Fruit fly (Drosophila melanogaster) whole organism, embryonic: ENCODE measurements around the gene Lmpt.

Experiments
- Antp ChIP-seq: fragments of 200-800 bp; sonication (Bioruptor generic); optimal IDR thresholded peaks from 3 replicates; lab custom pipeline; 2016; ENCODE audit warnings: missing biosample characterization, missing genetic modification characterization
- Atf3 ChIP-seq: fragments of 200-800 bp; sonication (Bioruptor generic); optimal IDR thresholded peaks from 3 replicates; lab custom pipeline; 2016; ENCODE audit warnings: missing biosample characterization, missing genetic modification characterization
- CG10654 ChIP-seq: fragments of 200-800 bp; sonication (Bioruptor generic); optimal IDR thresholded peaks from 2 replicates; lab custom pipeline; 2016; ENCODE audit warnings: missing biosample characterization, missing genetic modification characterization
- CG11456 ChIP-seq: fragments of 200-800 bp; sonication (Bioruptor generic); IDR thresholded peaks from 3 replicates; pipeline ENCODE4 v1.3.6; 2022; ENCODE audit warnings: missing biosample characterization, missing genetic modification characterization
- CG11560 ChIP-seq: fragments of 200-800 bp; sonication (Bioruptor generic); IDR thresholded peaks from 3 replicates; pipeline ENCODE4 v1.3.6; 2022; ENCODE audit warnings: missing biosample characterization, missing genetic modification characterization
- CG14014 ChIP-seq: fragments of 200-800 bp; sonication (Bioruptor generic); IDR thresholded peaks from 2 replicates; pipeline ENCODE4 v1.3.6; 2022; ENCODE audit warnings: missing biosample characterization, missing genetic modification characterization
- CG17186 ChIP-seq: fragments of 200-800 bp; sonication (Bioruptor generic); optimal IDR thresholded peaks from 3 replicates; lab custom pipeline; 2017; ENCODE audit warnings: missing biosample characterization, missing genetic modification reagents, missing genetic modification characterization
- CG17829 ChIP-seq: fragments of 200-800 bp; optimal IDR thresholded peaks from 2 replicates; lab custom pipeline; 2019; ENCODE audit warnings: missing biosample characterization, mild to moderate bottlenecking, missing genetic modification characterization, moderate library complexity
- CG2116 ChIP-seq: fragments of 200-800 bp; sonication (Bioruptor generic); optimal IDR thresholded peaks from 3 replicates; lab custom pipeline; 2018; ENCODE audit warnings: missing biosample characterization, mild to moderate bottlenecking, missing genetic modification characterization
- CG30403 ChIP-seq: fragments of 200-800 bp; sonication (Bioruptor generic); optimal IDR thresholded peaks from 3 replicates; lab custom pipeline; 2016; ENCODE audit warnings: missing biosample characterization, missing genetic modification characterization
- CG31365 ChIP-seq: fragments of 200-800 bp; sonication (Bioruptor generic); optimal IDR thresholded peaks from 2 replicates; lab custom pipeline; 2018; ENCODE audit warnings: missing biosample characterization, mild to moderate bottlenecking, missing genetic modification characterization
- CG6654 ChIP-seq: fragments of 200-800 bp; sonication (Bioruptor generic); optimal IDR thresholded peaks from 2 replicates; lab custom pipeline; 2017; ENCODE audit warnings: missing biosample characterization, mild to moderate bottlenecking, missing genetic modification characterization
- CG7556 ChIP-seq: fragments of 200-800 bp; sonication (Bioruptor generic); optimal IDR thresholded peaks from 2 replicates; lab custom pipeline; 2017; ENCODE audit warnings: missing biosample characterization, mild to moderate bottlenecking, missing genetic modification characterization
- CG7928 ChIP-seq: fragments of 200-800 bp; sonication (Bioruptor generic); optimal IDR thresholded peaks from 2 replicates; lab custom pipeline; 2017; ENCODE audit warnings: missing biosample characterization, mild to moderate bottlenecking, missing genetic modification characterization
- CG8089 ChIP-seq: fragments of 200-800 bp; sonication (Bioruptor generic); optimal IDR thresholded peaks from 3 replicates; lab custom pipeline; 2016; ENCODE audit warnings: missing biosample characterization, missing genetic modification characterization
- CG9932 ChIP-seq: fragments of 200-800 bp; sonication (Bioruptor generic); IDR thresholded peaks from 2 replicates; pipeline ENCODE4 v1.3.6; 2022; ENCODE audit warnings: missing biosample characterization, missing genetic modification characterization
- CrebB ChIP-seq: fragments of 200-800 bp; sonication (Bioruptor generic); optimal IDR thresholded peaks from 3 replicates; lab custom pipeline; 2018; ENCODE audit warnings: missing biosample characterization, mild to moderate bottlenecking, missing genetic modification characterization
- Deaf1 ChIP-seq: fragments of 200-800 bp; optimal IDR thresholded peaks from 3 replicates; lab custom pipeline; 2019; ENCODE audit warnings: missing biosample characterization, mild to moderate bottlenecking, missing genetic modification characterization, moderate library complexity
- Dip2 ChIP-seq: fragments of 200-800 bp; sonication (Bioruptor generic); IDR thresholded peaks from 2 replicates; pipeline ENCODE4 v1.3.6; 2022; ENCODE audit warnings: missing biosample characterization, missing genetic modification characterization
- GATAe ChIP-seq: fragments of 200-800 bp; sonication (Bioruptor generic); conservative IDR thresholded peaks from 2 replicates; pipeline ENCODE4 v1.3.6; 2022; ENCODE audit warnings: missing biosample characterization, missing genetic modification characterization
- HHEX ChIP-seq: fragments of 200-800 bp; sonication (Bioruptor generic); optimal IDR thresholded peaks from 3 replicates; lab custom pipeline; 2017; ENCODE audit warnings: missing biosample characterization, mild to moderate bottlenecking, missing genetic modification characterization, missing genetic modification reagents
- Hr51 ChIP-seq, 2 experiments: fragments of 200-800 bp; sonication (Bioruptor generic); optimal IDR thresholded peaks; 2 replicates in 1 of 2; 3 replicates in 1 of 2; lab custom pipeline; 2016 to 2018; ENCODE audit warnings: missing biosample characterization in 2 of 2, missing genetic modification characterization in 2 of 2, mild to moderate bottlenecking in 1 of 2, moderate library complexity in 1 of 2
- Hr78 ChIP-seq, 2 experiments: fragments of 200-800 bp in 1 of 2; fragments of >200 bp in 1 of 2; sonication (Bioruptor generic) in 1 of 2; optimal IDR thresholded peaks; 2 replicates each; lab custom pipeline; 2017 to 2019; ENCODE audit warnings: missing biosample characterization in 2 of 2, missing genetic modification characterization in 2 of 2, mild to moderate bottlenecking in 1 of 2, moderate library complexity in 1 of 2
- Hsf ChIP-seq: fragments of 200-800 bp; sonication (Bioruptor generic); optimal IDR thresholded peaks from 3 replicates; lab custom pipeline; 2016; ENCODE audit warnings: missing biosample characterization, missing genetic modification characterization
- Max ChIP-seq: fragments of 200-800 bp; sonication (Bioruptor generic); optimal IDR thresholded peaks from 2 replicates; lab custom pipeline; 2016; ENCODE audit warnings: missing biosample characterization, mild to moderate bottlenecking, missing genetic modification characterization
- Nf-YC ChIP-seq: fragments of 200-800 bp; optimal IDR thresholded peaks from 3 replicates; lab custom pipeline; 2019; ENCODE audit warnings: missing biosample characterization, mild to moderate bottlenecking, missing genetic modification characterization, moderate library complexity
- ap ChIP-seq: fragments of 200-800 bp; sonication (Bioruptor generic); IDR thresholded peaks from 2 replicates; pipeline ENCODE4 v1.3.6; 2022; ENCODE audit warnings: missing biosample characterization, missing genetic modification characterization
- ase ChIP-seq: fragments of 200-800 bp; sonication (Bioruptor generic); IDR thresholded peaks from 3 replicates; pipeline ENCODE4 v1.3.6; 2022; ENCODE audit warnings: missing biosample characterization, missing genetic modification characterization
- bigmax ChIP-seq: fragments of 200-800 bp; sonication (Bioruptor generic); optimal IDR thresholded peaks from 2 replicates; lab custom pipeline; 2018; ENCODE audit warnings: missing biosample characterization, mild to moderate bottlenecking, missing genetic modification characterization
- btn ChIP-seq: fragments of 200-800 bp; sonication (Bioruptor generic); optimal IDR thresholded peaks from 2 replicates; lab custom pipeline; 2016; ENCODE audit warnings: missing biosample characterization, missing genetic modification characterization
- cad ChIP-seq: fragments of >200 bp; optimal IDR thresholded peaks from 2 replicates; lab custom pipeline; 2017; ENCODE audit warnings: missing biosample characterization, missing genetic modification characterization
- croc ChIP-seq: fragments of 200-800 bp; sonication (Bioruptor generic); conservative IDR thresholded peaks from 3 replicates; pipeline ENCODE4 v1.3.6; 2022; ENCODE audit warnings: missing biosample characterization, missing genetic modification characterization
- dan ChIP-seq: fragments of 200-800 bp; sonication (Bioruptor generic); IDR thresholded peaks from 2 replicates; pipeline ENCODE4 v1.3.6; 2022; ENCODE audit warnings: missing biosample characterization, missing genetic modification characterization
- emc ChIP-seq: fragments of 200-800 bp; sonication (Bioruptor generic); optimal IDR thresholded peaks from 2 replicates; lab custom pipeline; 2016; ENCODE audit warnings: missing biosample characterization, missing genetic modification characterization
- ems ChIP-seq: fragments of 200-800 bp; sonication (Bioruptor generic); optimal IDR thresholded peaks from 3 replicates; lab custom pipeline; 2016; ENCODE audit warnings: missing biosample characterization, missing genetic modification characterization
- eve ChIP-seq, 2 experiments: fragments of >200 bp; optimal IDR thresholded peaks; 2 replicates each; lab custom pipeline; 2017; ENCODE audit warnings: missing biosample characterization in 2 of 2, missing genetic modification characterization in 2 of 2
- gsb ChIP-seq: fragments of 200-800 bp; sonication (Bioruptor generic); IDR thresholded peaks from 2 replicates; pipeline ENCODE4 v1.3.6; 2022; ENCODE audit warnings: missing biosample characterization, missing genetic modification characterization
- her ChIP-seq: fragments of 200-800 bp; sonication (Bioruptor generic); optimal IDR thresholded peaks from 2 replicates; lab custom pipeline; 2016; ENCODE audit warnings: missing biosample characterization, missing genetic modification characterization
- ind ChIP-seq: fragments of 200-800 bp; sonication (Bioruptor generic); optimal IDR thresholded peaks from 3 replicates; lab custom pipeline; 2016; ENCODE audit warnings: missing biosample characterization, missing genetic modification characterization
- insv ChIP-seq, 2 experiments: fragments of 200-800 bp; sonication (Bioruptor generic); optimal IDR thresholded peaks; 3 replicates each; lab custom pipeline; 2016 to 2018; ENCODE audit warnings: missing biosample characterization in 2 of 2, missing genetic modification characterization in 2 of 2
- jigr1 ChIP-seq: fragments of 200-800 bp; sonication (Bioruptor generic); IDR thresholded peaks from 3 replicates; pipeline ENCODE4 v1.3.6; 2022; ENCODE audit warnings: missing biosample characterization, missing genetic modification characterization
- lola ChIP-seq, 3 experiments: fragments of >200 bp in 2 of 3; fragments of 200-800 bp in 1 of 3; sonication (Bioruptor generic) in 1 of 3; optimal IDR thresholded peaks; 2 replicates each; lab custom pipeline; 2017 to 2019; ENCODE audit warnings: missing biosample characterization in 3 of 3, missing genetic modification characterization in 3 of 3, mild to moderate bottlenecking in 1 of 3, moderate library complexity in 1 of 3
- maf-S ChIP-seq: fragments of 200-800 bp; sonication (Bioruptor generic); optimal IDR thresholded peaks from 2 replicates; lab custom pipeline; 2016; ENCODE audit warnings: missing biosample characterization, missing genetic modification characterization
- pho ChIP-seq: fragments of 200-800 bp; sonication (Bioruptor generic); optimal IDR thresholded peaks from 2 replicates; lab custom pipeline; 2016; ENCODE audit warnings: missing biosample characterization, missing genetic modification characterization
- schlank ChIP-seq: fragments of 200-800 bp; sonication (Bioruptor generic); optimal IDR thresholded peaks from 2 replicates; lab custom pipeline; 2018; ENCODE audit warnings: missing biosample characterization, mild to moderate bottlenecking, missing genetic modification characterization
- scrt ChIP-seq: fragments of 200-800 bp; sonication (Bioruptor generic); optimal IDR thresholded peaks from 2 replicates; lab custom pipeline; 2018; ENCODE audit warnings: missing biosample characterization, mild to moderate bottlenecking, missing genetic modification characterization, moderate library complexity
- sens ChIP-seq: fragments of 200-800 bp; sonication (Bioruptor generic); peaks from one replicate; lab custom pipeline; 2016; ENCODE audit warnings: missing biosample characterization, missing genetic modification characterization
- vnd ChIP-seq: fragments of 200-800 bp; sonication (Bioruptor generic); IDR thresholded peaks from 3 replicates; pipeline ENCODE4 v1.3.6; 2022; ENCODE audit warnings: missing biosample characterization, missing genetic modification characterization; ENCODE audit not compliant: partially characterized antibody
- wek ChIP-seq: fragments of 200-800 bp; sonication (Bioruptor generic); optimal IDR thresholded peaks from 3 replicates; lab custom pipeline; 2018; ENCODE audit warnings: missing biosample characterization, mild to moderate bottlenecking, missing genetic modification characterization, moderate library complexity
- zfh1 ChIP-seq: fragments of 200-800 bp; sonication (Bioruptor generic); IDR thresholded peaks from 3 replicates; pipeline ENCODE4 v1.3.6; 2022; ENCODE audit warnings: missing biosample characterization, missing genetic modification characterization

Lmpt gene

DNA sequence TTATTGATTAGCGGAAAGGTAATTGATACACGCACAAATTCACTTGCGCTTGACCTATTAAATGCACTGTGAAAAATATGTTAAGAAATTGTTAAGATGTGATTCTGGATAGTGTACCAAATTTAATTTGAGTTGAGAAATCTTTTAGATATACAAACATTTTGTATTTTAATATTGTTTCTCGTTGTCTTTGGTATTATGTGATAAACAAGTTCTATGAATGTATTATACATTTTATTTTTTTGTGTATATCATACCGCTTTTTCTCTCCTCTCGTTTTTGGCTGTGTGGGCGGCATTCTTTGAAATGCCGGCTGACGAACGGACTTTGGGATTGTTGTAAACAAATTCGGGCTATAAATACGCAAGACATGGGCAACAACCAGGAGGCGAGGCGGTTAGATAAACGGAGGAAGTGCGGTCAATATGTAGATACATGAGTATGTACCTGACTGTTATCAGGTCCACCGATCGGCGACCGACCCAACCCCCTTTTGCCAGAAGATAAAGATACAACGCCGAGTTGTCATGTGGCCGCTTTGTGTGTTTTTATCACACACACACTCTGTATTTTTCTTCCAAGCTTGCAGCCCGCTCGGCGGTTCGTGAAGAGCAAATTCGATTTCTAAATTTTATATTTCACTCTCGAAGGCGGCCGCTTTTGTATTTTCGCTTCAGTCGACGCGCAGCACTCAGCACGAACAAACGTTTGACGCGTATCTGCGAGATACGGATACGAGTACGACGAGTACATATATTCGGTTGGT is 91.9 kb downstream of the Lmpt start (continued):
- peak in 1 of 2 experiments; percentile 33 for TF ChIP-seq Hr78 (GFP tag; optimal IDR thresholded peaks at IDR 0.05; lab: Kevin White, UChicago)
- TF ChIP-seq CG30403, result peak; percentile 49
- peak; percentile 15 for TF ChIP-seq CG10654
- no peak for TF ChIP-seq jigr1 (GFP tag; lab: Robert Waterston, UW)
- TF ChIP-seq schlank, result peak; percentile 14
- peak; percentile 62 for TF ChIP-seq ap (GFP tag; lab: Robert Waterston, UW)
- TF ChIP-seq Nf-YC (tag; lab: Kevin White, UChicago), result peak; percentile 56
- peak; percentile 60 for TF ChIP-seq CG9932 (GFP tag; lab: Robert Waterston, UW)
- no peak for TF ChIP-seq bigmax (GFP tag; lab: Kevin White, UChicago)
- no peak for TF ChIP-seq CG17186 (GFP tag; lab: Kevin White, UChicago)
- peak; percentile 10 for TF ChIP-seq scrt (GFP tag; lab: Kevin White, UChicago)
- TF ChIP-seq sens (GFP tag; lab: Kevin White, UChicago), result peak; percentile 95
- no peak for TF ChIP-seq vnd (GFP tag; lab: Robert Waterston, UW)
- TF ChIP-seq Atf3 (GFP tag; lab: Kevin White, UChicago), result peak; percentile 23
- peak; percentile 74 for TF ChIP-seq zfh1 (GFP tag; lab: Robert Waterston, UW)
- peak; percentile 64 for TF ChIP-seq CG17829 (tag; lab: Kevin White, UChicago)
- TF ChIP-seq Max (GFP tag; lab: Kevin White, UChicago), result peak; percentile 17
- TF ChIP-seq pho (GFP tag; lab: Kevin White, UChicago), result peak; percentile 54
- TF ChIP-seq CG6654 (GFP tag; lab: Kevin White, UChicago), result peak; percentile 6
- peak; percentile 20 to 82 for TF ChIP-seq Hr51 (GFP tag; optimal IDR thresholded peaks at IDR 0.05; lab: Kevin White, UChicago)
- TF ChIP-seq CG7928 (GFP tag; lab: Kevin White, UChicago), result no peak
- TF ChIP-seq maf-S (GFP tag; lab: Kevin White, UChicago), result no peak
- no peak for TF ChIP-seq emc (GFP tag; lab: Kevin White, UChicago)
- TF ChIP-seq CG11456 (GFP tag; lab: Robert Waterston, UW), result peak; percentile 55; the same call in 1 of the 3 replicates
- TF ChIP-seq CrebB (tag; lab: Kevin White, UChicago), result peak; percentile 51
- TF ChIP-seq CG31365 (tag; lab: Kevin White, UChicago), result no peak
- no peak for TF ChIP-seq her (GFP tag; lab: Kevin White, UChicago)
- peak; percentile 73 for TF ChIP-seq ase
- peak; percentile 66 for TF ChIP-seq Hsf (GFP tag; lab: Kevin White, UChicago)
- TF ChIP-seq CG8089 (GFP tag; lab: Kevin White, UChicago), result no peak
- peak; percentile 52 for TF ChIP-seq ind (GFP tag; lab: Kevin White, UChicago)
- TF ChIP-seq GATAe, result no peak
- no peak for TF ChIP-seq CG2116 (GFP tag; lab: Kevin White, UChicago)
- TF ChIP-seq insv (GFP tag; optimal IDR thresholded peaks at IDR 0.05; lab: Kevin White, UChicago), result no peak
- TF ChIP-seq Deaf1 (tag; lab: Kevin White, UChicago), result peak; percentile 80
- peak; percentile 1 for TF ChIP-seq Antp
- TF ChIP-seq lola (GFP tag; optimal IDR thresholded peaks at IDR 0.05; lab: Kevin White, UChicago), result peak in 1 of 3 experiments; percentile 45
- no peak for TF ChIP-seq CG11560 (tag; lab: Robert Waterston, UW)
- no peak for TF ChIP-seq dan (GFP tag; lab: Robert Waterston, UW)
- peak in 1 of 2 experiments; percentile 90 for TF ChIP-seq eve (GFP tag; optimal IDR thresholded peaks at IDR 0.05; lab: Kevin White, UChicago)
- TF ChIP-seq cad (GFP tag; lab: Kevin White, UChicago), result no peak
- TF ChIP-seq croc (GFP tag; lab: Robert Waterston, UW), result peak; percentile 28; the same call in 1 of the 3 replicates
- TF ChIP-seq HHEX (GFP tag; lab: Kevin White, UChicago), result peak; percentile 52
- no peak for TF ChIP-seq btn (GFP tag; lab: Kevin White, UChicago)
- TF ChIP-seq wek, result no peak
- no peak; the same call in 1 of the 2 replicates for TF ChIP-seq gsb (GFP tag; lab: Robert Waterston, UW)
- peak; percentile 75 for TF ChIP-seq CG14014 (GFP tag; lab: Robert Waterston, UW)
- peak; percentile 23 for TF ChIP-seq ems (GFP tag; lab: Kevin White, UChicago)
- peak; percentile 50 for TF ChIP-seq CG7556 (GFP tag; lab: Kevin White, UChicago)
- TF ChIP-seq Dip2 (GFP tag; lab: Robert Waterston, UW), result no peak
